Fruit fly (Drosophila melanogaster): Measurements from ENCODE around the gene CG5196.

DNA sequence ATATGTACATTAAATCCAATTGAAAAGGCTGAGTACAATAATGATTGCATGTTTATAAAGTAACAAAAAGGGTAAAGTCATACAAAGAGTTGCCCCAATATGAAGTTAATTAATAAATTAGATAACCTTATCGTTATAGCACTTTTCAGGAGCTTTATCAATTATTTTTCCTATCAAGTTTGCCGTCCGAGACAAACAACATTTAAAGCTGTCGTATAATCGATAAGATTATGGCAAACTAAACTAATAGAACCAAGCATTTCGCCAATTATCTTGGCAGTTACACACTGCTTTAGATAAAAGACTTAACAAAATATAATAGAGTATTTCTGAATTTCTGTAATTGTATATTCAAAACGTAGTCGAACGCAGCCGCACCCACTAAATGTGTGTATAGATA is 3.0 kb upstream of the CG5196 start:
- TF ChIP-seq psq (optimal IDR thresholded peaks at IDR 0.05) (no peak), Myc (optimal IDR thresholded peaks at IDR 0.05) (no peak), h (optimal IDR thresholded peaks at IDR 0.05) (no peak), Sin3A (optimal IDR thresholded peaks at IDR 0.05) (no peak), insv (optimal IDR thresholded peaks at IDR 0.05) (no peak), ttk (optimal IDR thresholded peaks at IDR 0.05) (no peak)

All from Kc167 (cell line).